Fruit fly (Drosophila melanogaster): ENCODE data around the gene Atg17.

The Atg17 gene

dm6 chr3R:5668928-5669739 lies at the start of gene Atg17, which contains the start of gene Xe7 (continued):
- TF ChIP-seq Sry-δ (GFP tag; optimal IDR thresholded peaks at IDR 0.05) (peak; percentile 93), CG31441 (GFP tag; IDR thresholded peaks at IDR 0.05) (peak; percentile 93), PHDP (tag; optimal IDR thresholded peaks at IDR 0.05) (peak; percentile 87), fu2 (GFP tag; optimal IDR thresholded peaks at IDR 0.05) (peak; percentile 92), ash1 (GFP tag; optimal IDR thresholded peaks at IDR 0.05) (peak; percentile 47), CG18011 (GFP tag; optimal IDR thresholded peaks at IDR 0.05) (peak; percentile 74), gt (GFP tag; IDR thresholded peaks at IDR 0.05) (peak; percentile 78), al (GFP tag; IDR thresholded peaks at IDR 0.05) (peak; percentile 93), CG30020 (tag; optimal IDR thresholded peaks at IDR 0.05) (peak; percentile 89), CG15601 (tag; optimal IDR thresholded peaks at IDR 0.05) (peak; percentile 85), peb (GFP tag; IDR thresholded peaks at IDR 0.05) (peak; percentile 73), CG16863 (GFP tag; optimal IDR thresholded peaks at IDR 0.05) (peak; percentile 78), CG13775 (GFP tag; optimal IDR thresholded peaks at IDR 0.05) (peak; percentile 95), HLHmδ (GFP tag; optimal IDR thresholded peaks at IDR 0.05) (no peak), Elba2 (GFP tag; optimal IDR thresholded peaks at IDR 0.05) (peak; percentile 66), Sox100B (GFP tag; optimal IDR thresholded peaks at IDR 0.05) (peak; percentile 89), CG1647 (GFP tag; optimal IDR thresholded peaks at IDR 0.05) (peak; percentile 89), CG34422 (GFP tag; IDR thresholded peaks at IDR 0.05) (peak; percentile 91), Scr (GFP tag; IDR thresholded peaks at IDR 0.05; ENCODE audit: partially characterized antibody) (peak; percentile 69), crol (GFP tag; IDR thresholded peaks at IDR 0.05) (peak; percentile 99), CG17829 (tag; optimal IDR thresholded peaks at IDR 0.05) (peak; percentile 89), CG11723 (GFP tag; optimal IDR thresholded peaks at IDR 0.05) (peak; percentile 87), CG17912 (GFP tag; optimal IDR thresholded peaks at IDR 0.05) (peak; percentile 62), CG2875 (GFP tag; optimal IDR thresholded peaks at IDR 0.05) (peak; percentile 46), Kr (GFP tag; optimal IDR thresholded peaks at IDR 0.05) (no peak), CG4730 (GFP tag; IDR thresholded peaks at IDR 0.05) (peak; percentile 90), CG14860 (GFP tag; IDR thresholded peaks at IDR 0.05; ENCODE audit: partially characterized antibody) (no peak; the same call in 2 of the 3 replicates), ap (GFP tag; IDR thresholded peaks at IDR 0.05) (peak; percentile 81), nom (GFP tag; optimal IDR thresholded peaks at IDR 0.05) (peak; percentile 31), gcm (GFP tag; optimal IDR thresholded peaks at IDR 0.05) (peak; percentile 67), CG18599 (GFP tag; optimal IDR thresholded peaks at IDR 0.05) (peak; percentile 89), CG10274 (GFP tag; optimal IDR thresholded peaks at IDR 0.05) (peak; percentile 76), Spps (tag; optimal IDR thresholded peaks at IDR 0.05) (peak; percentile 54), pita (GFP tag; optimal IDR thresholded peaks at IDR 0.05) (no peak), p53 (GFP tag; optimal IDR thresholded peaks at IDR 0.05) (peak; percentile 11), gro (GFP tag; optimal IDR thresholded peaks at IDR 0.05) (peak; percentile 78), gem (tag; optimal IDR thresholded peaks at IDR 0.05) (peak; percentile 96), CTCF (GFP tag; optimal IDR thresholded peaks at IDR 0.05) (peak; percentile 25), pho (GFP tag; optimal IDR thresholded peaks at IDR 0.05) (peak; percentile 92), CG42726 (GFP tag; IDR thresholded peaks at IDR 0.05; ENCODE audit: partially characterized antibody) (no peak), CG32767 (GFP tag; IDR thresholded peaks at IDR 0.05) (peak; percentile 81), gsb-n (tag; optimal IDR thresholded peaks at IDR 0.05) (no peak), CG17568 (GFP tag; optimal IDR thresholded peaks at IDR 0.05) (no peak), CG31365 (tag; optimal IDR thresholded peaks at IDR 0.05) (peak; percentile 32), jumu (GFP tag; optimal IDR thresholded peaks at IDR 0.05) (peak; percentile 87), hkb (optimal IDR thresholded peaks at IDR 0.05) (peak; percentile 76), hkb (GFP tag; IDR thresholded peaks at IDR 0.05) (peak; percentile 74), tx (GFP tag; optimal IDR thresholded peaks at IDR 0.05) (peak; percentile 88), CHES-1-like (GFP tag; optimal IDR thresholded peaks at IDR 0.05) (peak; percentile 84), mirr (GFP tag; optimal IDR thresholded peaks at IDR 0.05) (peak; percentile 73)
